Worm (Caenorhabditis elegans): ENCODE measurements around the gene K10G6.5.

The K10G6.5 gene

DNA sequence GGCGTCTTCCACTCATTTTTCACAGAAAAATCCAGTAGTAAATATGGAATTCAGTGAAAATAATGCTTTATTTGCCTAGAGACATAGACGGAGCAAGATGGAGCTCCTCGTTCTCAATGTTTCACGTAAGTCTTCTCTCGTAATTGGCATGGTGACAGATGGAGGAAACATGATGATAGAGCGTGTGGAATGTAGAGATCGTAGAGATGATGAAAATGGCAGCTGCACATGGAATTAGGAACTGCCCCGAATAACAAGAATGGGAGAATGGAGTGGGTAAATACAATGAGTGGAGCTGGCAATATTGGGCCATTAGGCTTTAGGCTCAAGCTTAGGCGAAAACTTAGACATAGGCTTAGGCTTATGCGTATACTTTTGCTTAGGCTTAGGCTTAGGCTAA, 12.1 kb upstream of the K10G6.5 start, which contains the start of gene cank-26:
cank-26 (minus strand) TSS at position 113 of the 400 bp plus-strand sequence.
- no peak for TF ChIP-seq hnd-1 (tag; optimal IDR thresholded peaks at IDR 0.05)
- TF ChIP-seq flt-1 (GFP tag; IDR thresholded peaks at IDR 0.05) = no peak
- TF ChIP-seq hmbx-1 (tag; optimal IDR thresholded peaks at IDR 0.05) = no peak
- no peak for TF ChIP-seq ets-7 (tag; optimal IDR thresholded peaks at IDR 0.05)
- TF ChIP-seq hmg-4 (GFP tag; optimal IDR thresholded peaks at IDR 0.05) = no peak
- TF ChIP-seq ceh-13 (GFP tag; optimal IDR thresholded peaks at IDR 0.05) = no peak
- no peak for TF ChIP-seq tra-4 (tag; optimal IDR thresholded peaks at IDR 0.05)
- TF ChIP-seq ama-1 (optimal IDR thresholded peaks at IDR 0.05) = no peak
- no peak for TF ChIP-seq scrt-1 (GFP tag; IDR thresholded peaks at IDR 0.05)
- no peak for TF ChIP-seq aly-1 (tag; optimal IDR thresholded peaks at IDR 0.05)

DNA sequence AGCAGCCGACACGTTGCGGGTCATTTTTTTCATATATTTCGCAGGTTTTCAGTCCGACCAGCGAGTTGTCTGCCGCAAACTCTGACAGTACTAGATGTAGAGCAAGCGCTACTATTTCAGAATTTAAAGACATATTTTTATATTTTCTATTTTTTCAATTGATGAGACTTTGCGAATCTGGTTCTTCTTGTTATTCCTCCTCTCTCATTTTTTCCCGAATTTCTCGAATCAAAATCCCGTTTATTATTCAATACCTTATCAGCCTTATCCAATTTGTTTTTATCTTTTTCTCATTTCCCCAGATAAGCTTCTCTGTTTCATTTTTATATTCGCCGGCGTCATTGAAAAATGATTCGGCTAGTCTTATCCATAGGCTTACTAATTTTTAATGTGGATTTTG, 11.1 kb upstream of the K10G6.5 start, which contains the start of gene dos-2:
dos-2 (plus strand) TSS at position 301 of the 400 bp plus-strand sequence.
- TF ChIP-seq tra-4 (tag; optimal IDR thresholded peaks at IDR 0.05) = no peak
- no peak for TF ChIP-seq hmg-4 (GFP tag; optimal IDR thresholded peaks at IDR 0.05)
- no peak for TF ChIP-seq aly-1 (tag; optimal IDR thresholded peaks at IDR 0.05)
- no peak for TF ChIP-seq B0310.2 (tag; optimal IDR thresholded peaks at IDR 0.05)
- TF ChIP-seq ets-7 (tag; optimal IDR thresholded peaks at IDR 0.05) = no peak
- TF ChIP-seq F13C5.2 (tag; optimal IDR thresholded peaks at IDR 0.05) = no peak
- no peak for TF ChIP-seq hmbx-1 (tag; optimal IDR thresholded peaks at IDR 0.05)
- no peak for TF ChIP-seq sea-1 (GFP tag; conservative IDR thresholded peaks at IDR 0.05)
- TF ChIP-seq flt-1 (GFP tag; IDR thresholded peaks at IDR 0.05) = no peak
- no peak for TF ChIP-seq hnd-1 (tag; optimal IDR thresholded peaks at IDR 0.05)
- no peak for TF ChIP-seq ama-1 (optimal IDR thresholded peaks at IDR 0.05)
- TF ChIP-seq scrt-1 (GFP tag; IDR thresholded peaks at IDR 0.05) = no peak
- TF ChIP-seq ceh-36 (tag; optimal IDR thresholded peaks at IDR 0.05) = no peak
- TF ChIP-seq tbx-11 (GFP tag; IDR thresholded peaks at IDR 0.05) = no peak
- no peak for TF ChIP-seq ceh-13 (GFP tag; optimal IDR thresholded peaks at IDR 0.05)
- no peak for TF ChIP-seq tbx-37 (GFP tag; conservative IDR thresholded peaks at IDR 0.05)
- no peak for TF ChIP-seq pes-1 (GFP tag; IDR thresholded peaks at IDR 0.05)

DNA sequence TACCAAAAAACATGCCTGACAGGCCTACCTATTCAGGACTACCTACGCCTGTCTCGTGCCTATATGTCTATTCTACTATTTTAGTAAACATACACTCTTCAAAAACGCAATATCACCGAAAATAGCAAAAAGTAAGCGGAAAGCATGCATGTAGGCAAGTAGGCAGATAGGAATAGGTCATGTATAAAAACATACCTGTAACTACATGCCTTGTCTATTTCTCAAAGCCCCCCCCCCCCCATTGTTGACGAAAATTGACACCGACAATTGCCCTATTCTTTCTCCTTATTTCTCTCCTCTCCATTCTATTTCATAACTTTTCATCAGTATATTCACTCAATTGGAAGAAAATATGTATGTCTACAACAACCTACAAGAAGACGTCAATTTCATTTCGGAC, 8.9 kb upstream of the K10G6.5 start:
- TF ChIP-seq ceh-13 (GFP tag; optimal IDR thresholded peaks at IDR 0.05) (no peak), tbx-37 (GFP tag; conservative IDR thresholded peaks at IDR 0.05) (no peak), ets-7 (tag; optimal IDR thresholded peaks at IDR 0.05) (no peak), ceh-36 (tag; optimal IDR thresholded peaks at IDR 0.05) (no peak), hmg-4 (GFP tag; optimal IDR thresholded peaks at IDR 0.05) (no peak), hnd-1 (tag; optimal IDR thresholded peaks at IDR 0.05) (no peak), tbx-11 (GFP tag; IDR thresholded peaks at IDR 0.05) (no peak), ama-1 (optimal IDR thresholded peaks at IDR 0.05) (no peak)

DNA sequence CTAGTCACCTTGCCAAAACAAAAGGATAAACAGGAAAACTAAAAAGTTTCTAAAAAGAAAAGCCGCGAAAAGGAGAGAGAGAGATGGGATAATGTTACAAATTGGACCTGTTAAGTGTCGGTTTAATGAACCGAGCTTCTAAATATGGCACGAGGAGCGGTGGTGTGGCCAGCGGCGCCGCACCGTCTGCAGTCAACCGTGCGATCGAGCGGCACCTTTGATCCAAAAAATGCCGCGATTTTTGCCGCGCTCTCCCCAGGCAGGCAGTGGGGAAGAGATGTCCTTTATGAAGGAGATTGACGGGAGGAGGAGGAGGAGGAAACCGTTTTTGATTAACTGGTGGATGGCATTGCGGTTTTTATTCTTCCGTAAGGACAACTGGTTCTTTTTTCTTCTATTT, 6.7 kb upstream of the K10G6.5 start:
- TF ChIP-seq sea-1 (GFP tag; conservative IDR thresholded peaks at IDR 0.05) (no peak), B0310.2 (tag; optimal IDR thresholded peaks at IDR 0.05) (no peak), ama-1 (optimal IDR thresholded peaks at IDR 0.05) (no peak), flt-1 (GFP tag; IDR thresholded peaks at IDR 0.05) (no peak), hnd-1 (tag; optimal IDR thresholded peaks at IDR 0.05) (no peak), tbx-11 (GFP tag; IDR thresholded peaks at IDR 0.05) (no peak), hmg-4 (GFP tag; optimal IDR thresholded peaks at IDR 0.05) (no peak), scrt-1 (GFP tag; IDR thresholded peaks at IDR 0.05) (no peak), tra-4 (tag; optimal IDR thresholded peaks at IDR 0.05) (no peak), ceh-13 (GFP tag; optimal IDR thresholded peaks at IDR 0.05) (no peak), tbx-37 (GFP tag; conservative IDR thresholded peaks at IDR 0.05) (no peak), pes-1 (GFP tag; IDR thresholded peaks at IDR 0.05) (no peak), ceh-36 (tag; optimal IDR thresholded peaks at IDR 0.05) (no peak), hmbx-1 (tag; optimal IDR thresholded peaks at IDR 0.05) (no peak), ets-7 (tag; optimal IDR thresholded peaks at IDR 0.05) (no peak), F13C5.2 (tag; optimal IDR thresholded peaks at IDR 0.05) (no peak), aly-1 (tag; optimal IDR thresholded peaks at IDR 0.05) (no peak)

ce11 chrII:3982313-3982712, 4.7 kb upstream of the K10G6.5 start, which contains the start of gene lin-31:
TSS of gene lin-31 (plus strand) at chrII:3982549.
- TF ChIP-seq aly-1 (tag; optimal IDR thresholded peaks at IDR 0.05) = no peak
- TF ChIP-seq tbx-37 (GFP tag; conservative IDR thresholded peaks at IDR 0.05) = no peak
- no peak for TF ChIP-seq scrt-1 (GFP tag; IDR thresholded peaks at IDR 0.05)
- TF ChIP-seq tra-4 (tag; optimal IDR thresholded peaks at IDR 0.05) = no peak
- TF ChIP-seq hnd-1 (tag; optimal IDR thresholded peaks at IDR 0.05) = no peak
- no peak for TF ChIP-seq B0310.2 (tag; optimal IDR thresholded peaks at IDR 0.05)
- no peak for TF ChIP-seq ets-7 (tag; optimal IDR thresholded peaks at IDR 0.05)
- TF ChIP-seq ama-1 (optimal IDR thresholded peaks at IDR 0.05) = no peak
- no peak for TF ChIP-seq ceh-36 (tag; optimal IDR thresholded peaks at IDR 0.05)
- TF ChIP-seq tbx-11 (GFP tag; IDR thresholded peaks at IDR 0.05) = no peak
- TF ChIP-seq pes-1 (GFP tag; IDR thresholded peaks at IDR 0.05) = no peak
- no peak for TF ChIP-seq ceh-13 (GFP tag; optimal IDR thresholded peaks at IDR 0.05)
- TF ChIP-seq hmbx-1 (tag; optimal IDR thresholded peaks at IDR 0.05) = no peak
- TF ChIP-seq F13C5.2 (tag; optimal IDR thresholded peaks at IDR 0.05) = no peak
- TF ChIP-seq hmg-4 (GFP tag; optimal IDR thresholded peaks at IDR 0.05) = no peak
- TF ChIP-seq flt-1 (GFP tag; IDR thresholded peaks at IDR 0.05) = no peak

ce11 chrII:3984242-3984641, 2.8 kb upstream of the K10G6.5 start:
- TF ChIP-seq ceh-36 (tag; optimal IDR thresholded peaks at IDR 0.05) (peak; percentile 88), aly-1 (tag; optimal IDR thresholded peaks at IDR 0.05) (no peak)

DNA sequence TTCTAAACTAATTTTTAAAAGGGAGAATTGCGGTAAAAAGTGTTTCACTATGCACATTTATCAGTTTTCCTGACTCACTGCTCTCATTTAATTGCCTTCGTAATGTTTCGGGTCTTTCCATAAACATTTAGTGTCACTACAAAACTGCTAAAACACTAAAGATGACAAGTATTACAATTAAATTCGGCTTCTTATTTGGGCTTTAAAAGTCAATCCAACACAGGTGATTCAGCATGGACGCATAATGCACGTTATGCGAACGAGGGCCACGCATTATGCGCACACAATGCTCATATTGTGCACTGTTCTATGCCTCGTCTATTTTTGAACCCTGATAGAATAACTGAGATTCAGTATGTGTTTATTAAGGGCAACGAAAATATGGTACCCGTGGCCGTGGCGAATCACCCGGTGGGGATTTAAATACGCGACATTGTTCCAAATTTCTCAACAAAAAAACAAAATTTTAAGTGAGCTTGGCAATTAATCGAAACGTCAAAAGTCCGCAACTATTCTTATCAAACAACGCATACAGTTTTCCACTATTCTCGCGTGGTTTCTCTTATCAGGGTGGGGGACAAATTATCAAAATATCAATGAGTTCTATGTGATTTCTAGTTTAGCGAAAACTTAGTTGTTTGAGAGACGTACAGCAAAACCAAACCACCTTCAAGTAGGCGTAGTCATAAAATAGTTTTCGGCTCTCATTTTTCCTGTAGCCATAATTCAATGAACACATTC, 2.7 kb downstream of the K10G6.5 start, which contains the start of gene Y14H12A.2:
Y14H12A.2 (minus strand) TSS at position 51 of the 741 bp plus-strand sequence.
- no peak for TF ChIP-seq aly-1 (tag; optimal IDR thresholded peaks at IDR 0.05)
- no peak for TF ChIP-seq hmbx-1 (tag; optimal IDR thresholded peaks at IDR 0.05)
- TF ChIP-seq ets-7 (tag; optimal IDR thresholded peaks at IDR 0.05) = no peak
- no peak for TF ChIP-seq pes-1 (GFP tag; IDR thresholded peaks at IDR 0.05)
- no peak for TF ChIP-seq tbx-37 (GFP tag; conservative IDR thresholded peaks at IDR 0.05)
- TF ChIP-seq sea-1 (GFP tag; conservative IDR thresholded peaks at IDR 0.05) = no peak

All from whole organism, early embryonic.